Fruit fly (Drosophila melanogaster) whole organism, pupa: ENCODE measurements around the gene CG42544.

Source experiments
- CG10348 ChIP-seq: fragments of 200-800 bp; sonication (Bioruptor generic); IDR thresholded peaks from 2 replicates; pipeline ENCODE4 v1.3.6; 2022; ENCODE audit warnings: missing biosample characterization, missing genetic modification characterization
- CG12605 ChIP-seq: fragments of 200-800 bp; sonication (Bioruptor generic); IDR thresholded peaks from 2 replicates; pipeline ENCODE4 v1.3.6; 2022; ENCODE audit warnings: missing biosample characterization, missing genetic modification characterization
- CG13204 ChIP-seq: fragments of 200-800 bp; sonication (Bioruptor generic); optimal IDR thresholded peaks from 2 replicates; lab custom pipeline; 2018; ENCODE audit warnings: missing biosample characterization, mild to moderate bottlenecking, missing genetic modification characterization, moderate library complexity
- CG14655 ChIP-seq: fragments of 200-800 bp; sonication (Bioruptor generic); optimal IDR thresholded peaks from 3 replicates; lab custom pipeline; 2017; ENCODE audit warnings: mild to moderate bottlenecking, missing biosample characterization, missing genetic modification reagents, missing genetic modification characterization
- CG15710 ChIP-seq: fragments of 200-800 bp; sonication (Bioruptor generic); optimal IDR thresholded peaks from 2 replicates; lab custom pipeline; 2018; ENCODE audit warnings: missing biosample characterization, mild to moderate bottlenecking, missing genetic modification characterization, moderate library complexity
- CG17806 ChIP-seq: fragments of 200-800 bp; sonication (Bioruptor generic); optimal IDR thresholded peaks from 2 replicates; lab custom pipeline; 2018; ENCODE audit warnings: missing biosample characterization, mild to moderate bottlenecking, missing genetic modification characterization, moderate library complexity
- CG32121 ChIP-seq: fragments of 200-800 bp; sonication (Bioruptor generic); IDR thresholded peaks from 2 replicates; pipeline ENCODE4 v1.3.6; 2022; ENCODE audit warnings: missing biosample characterization, missing genetic modification characterization
- CG34367 ChIP-seq: fragments of 200-800 bp; sonication (Bioruptor generic); optimal IDR thresholded peaks from 2 replicates; lab custom pipeline; 2018; ENCODE audit warnings: missing biosample characterization, mild to moderate bottlenecking, missing genetic modification characterization
- CG4496 ChIP-seq: fragments of 200-800 bp; sonication (Bioruptor generic); IDR thresholded peaks from 3 replicates; pipeline ENCODE4 v1.3.6; 2022; ENCODE audit warnings: missing biosample characterization, missing genetic modification characterization
- CG8159 ChIP-seq: fragments of 200-800 bp; sonication (Bioruptor generic); optimal IDR thresholded peaks from 3 replicates; lab custom pipeline; 2018; ENCODE audit warnings: missing biosample characterization, mild to moderate bottlenecking, missing genetic modification characterization, moderate library complexity
- CG8301 ChIP-seq: fragments of 200-800 bp; sonication (Bioruptor generic); optimal IDR thresholded peaks from 2 replicates; lab custom pipeline; 2018; ENCODE audit warnings: missing biosample characterization, mild to moderate bottlenecking, missing genetic modification characterization
- CG9948 ChIP-seq: fragments of 200-800 bp; sonication (Bioruptor generic); optimal IDR thresholded peaks from 2 replicates; lab custom pipeline; 2018; ENCODE audit warnings: missing biosample characterization, mild to moderate bottlenecking, missing genetic modification characterization, moderate library complexity
- D1 ChIP-seq: fragments of 200-800 bp; sonication (Bioruptor generic); optimal IDR thresholded peaks from 2 replicates; lab custom pipeline; 2018; ENCODE audit warnings: missing biosample characterization, mild to moderate bottlenecking, missing genetic modification characterization, moderate library complexity
- EcR ChIP-seq: fragments of 200-800 bp; sonication (Bioruptor generic); optimal IDR thresholded peaks from 3 replicates; lab custom pipeline; 2019; ENCODE audit warnings: missing biosample characterization, missing genetic modification characterization, mild to moderate bottlenecking, moderate library complexity, missing genetic modification reagents
- Ets98B ChIP-seq: fragments of 200-800 bp; sonication (Bioruptor generic); IDR thresholded peaks from 2 replicates; pipeline ENCODE4 v1.3.6; 2022; ENCODE audit warnings: missing biosample characterization, missing genetic modification characterization
- Pif1A ChIP-seq: fragments of 200-800 bp; sonication (Bioruptor generic); optimal IDR thresholded peaks from 3 replicates; lab custom pipeline; 2016; ENCODE audit warnings: missing biosample characterization, missing genetic modification characterization
- Pif1B ChIP-seq: fragments of 200-800 bp; sonication (Bioruptor generic); optimal IDR thresholded peaks from 3 replicates; lab custom pipeline; 2016; ENCODE audit warnings: missing biosample characterization, missing genetic modification characterization
- Snoo ChIP-seq: fragments of 200-800 bp; sonication (Bioruptor generic); optimal IDR thresholded peaks from 3 replicates; lab custom pipeline; 2017; ENCODE audit warnings: missing biosample characterization, mild to moderate bottlenecking, missing genetic modification characterization, inconsistent platforms
- fd96Ca ChIP-seq: fragments of 200-800 bp; sonication (Bioruptor generic); IDR thresholded peaks from 3 replicates; pipeline ENCODE4 v1.3.6; 2022; ENCODE audit warnings: missing biosample characterization, missing genetic modification characterization
- gl ChIP-seq: fragments of 200-800 bp; sonication (Bioruptor generic); optimal IDR thresholded peaks from 2 replicates; lab custom pipeline; 2018; ENCODE audit warnings: missing biosample characterization, mild to moderate bottlenecking, missing genetic modification characterization
- rn ChIP-seq: fragments of 200-800 bp; sonication (Bioruptor generic); IDR thresholded peaks from 2 replicates; pipeline ENCODE4 v1.3.6; 2022; ENCODE audit warnings: missing biosample characterization, missing genetic modification characterization

CG42544 gene

dm6 chr3R:7282244-7282890 lies 22.0 kb upstream of the CG42544 start:
- TF ChIP-seq CG9948 (no peak), Snoo (no peak), CG13204 (GFP tag; lab: Kevin White, UChicago) (peak; percentile 26), EcR (GFP tag; lab: Kevin White, UChicago) (no peak), Pif1A (GFP tag; lab: Kevin White, UChicago) (no peak), CG14655 (GFP tag; lab: Kevin White, UChicago) (peak; percentile 22), gl (tag; lab: Kevin White, UChicago) (no peak), fd96Ca (GFP tag; lab: Robert Waterston, UW) (0 out of 3 replicates have a peak, but pooled peaks have one; percentile 20), Pif1B (no peak), CG34367 (no peak), CG10348 (GFP tag; lab: Robert Waterston, UW) (no peak), CG32121 (no peak), Ets98B (GFP tag; lab: Robert Waterston, UW) (no peak), CG15710 (tag; lab: Kevin White, UChicago) (no peak), D1 (tag; lab: Kevin White, UChicago) (no peak), CG8159 (tag; lab: Kevin White, UChicago) (peak; percentile 1), CG12605 (GFP tag; lab: Robert Waterston, UW) (peak; percentile 28; the same call in 1 of the 2 replicates), CG4496 (GFP tag; lab: Robert Waterston, UW) (peak; percentile 53; the same call in 1 of the 3 replicates), CG17806 (tag; lab: Kevin White, UChicago) (no peak), rn (no peak; the same call in 1 of the 2 replicates)
- TF ChIP-seq, all 21 proteins: peak for 6

dm6 chr3R:7285662-7286061 lies 18.7 kb upstream of the CG42544 start, which contains the start of gene RacGAP84C:
Gene RacGAP84C, plus strand, starts transcription at chr3R:7285962.
- no peak for TF ChIP-seq Pif1B
- TF ChIP-seq gl (tag; lab: Kevin White, UChicago), result no peak
- TF ChIP-seq fd96Ca (GFP tag; lab: Robert Waterston, UW), result no peak
- no peak for TF ChIP-seq CG34367
- TF ChIP-seq CG32121, result no peak
- TF ChIP-seq CG9948, result no peak
- no peak for TF ChIP-seq CG10348 (GFP tag; lab: Robert Waterston, UW)
- TF ChIP-seq CG8301, result no peak
- TF ChIP-seq CG13204 (GFP tag; lab: Kevin White, UChicago), result no peak
- TF ChIP-seq CG8159 (tag; lab: Kevin White, UChicago), result no peak
- TF ChIP-seq Snoo, result no peak
- no peak for TF ChIP-seq CG4496 (GFP tag; lab: Robert Waterston, UW)
- TF ChIP-seq Pif1A (GFP tag; lab: Kevin White, UChicago), result no peak

- TF ChIP-seq CG4496 (GFP tag; lab: Robert Waterston, UW), result 0 out of 3 replicates have a peak, but pooled peaks have one; percentile 45
- TF ChIP-seq CG12605 (GFP tag; lab: Robert Waterston, UW), result peak; percentile 52; the same call in 1 of the 2 replicates
- no peak for TF ChIP-seq CG34367
Measured at dm6 chr3R:7306539-7307192, 2.3 kb downstream of the CG42544 start.

- TF ChIP-seq CG4496 (GFP tag; lab: Robert Waterston, UW), result peak; percentile 79
- no peak for TF ChIP-seq CG9948
- no peak for TF ChIP-seq CG10348 (GFP tag; lab: Robert Waterston, UW)
- no peak for TF ChIP-seq EcR (GFP tag; lab: Kevin White, UChicago)
- peak; percentile 11 for TF ChIP-seq CG15710 (tag; lab: Kevin White, UChicago)
- peak; percentile 49 for TF ChIP-seq gl (tag; lab: Kevin White, UChicago)
- TF ChIP-seq CG13204 (GFP tag; lab: Kevin White, UChicago), result peak; percentile 19
- peak; percentile 36 for TF ChIP-seq Ets98B (GFP tag; lab: Robert Waterston, UW)
- no peak for TF ChIP-seq CG14655 (GFP tag; lab: Kevin White, UChicago)
- TF ChIP-seq CG12605 (GFP tag; lab: Robert Waterston, UW), result peak; percentile 50; the same call in 1 of the 2 replicates
- no peak for TF ChIP-seq Pif1B
- TF ChIP-seq Snoo, result peak; percentile 3
- no peak for TF ChIP-seq Pif1A (GFP tag; lab: Kevin White, UChicago)
- no peak for TF ChIP-seq CG8301
- no peak for TF ChIP-seq CG8159 (tag; lab: Kevin White, UChicago)
- TF ChIP-seq rn, result peak; percentile 59
- TF ChIP-seq CG32121, result peak; percentile 31; the same call in 1 of the 2 replicates
- no peak for TF ChIP-seq CG17806 (tag; lab: Kevin White, UChicago)
- TF ChIP-seq fd96Ca (GFP tag; lab: Robert Waterston, UW), result peak; percentile 78
- TF ChIP-seq CG34367, result no peak
- no peak for TF ChIP-seq D1 (tag; lab: Kevin White, UChicago)
Measured at dm6 chr3R:7309579-7310037, 5.2 kb downstream of the CG42544 start, which contains the start of gene rn. Gene rn, minus strand, starts transcription at chr3R:7309629.

- no peak for TF ChIP-seq CG8159 (tag; lab: Kevin White, UChicago)
- TF ChIP-seq Ets98B (GFP tag; lab: Robert Waterston, UW), result peak; percentile 47; the same call in 1 of the 2 replicates
- TF ChIP-seq rn, result peak; percentile 69; the same call in 1 of the 2 replicates
- peak; percentile 58 for TF ChIP-seq Pif1A (GFP tag; lab: Kevin White, UChicago)
- peak; percentile 34; the same call in 1 of the 2 replicates for TF ChIP-seq CG32121
- TF ChIP-seq EcR (GFP tag; lab: Kevin White, UChicago), result no peak
- TF ChIP-seq fd96Ca (GFP tag; lab: Robert Waterston, UW), result no peak
- TF ChIP-seq CG34367, result peak; percentile 12
- TF ChIP-seq CG8301, result no peak
- no peak for TF ChIP-seq CG10348 (GFP tag; lab: Robert Waterston, UW)
- TF ChIP-seq gl (tag; lab: Kevin White, UChicago), result no peak
- TF ChIP-seq Pif1B, result peak; percentile 27
- TF ChIP-seq CG17806 (tag; lab: Kevin White, UChicago), result no peak
- TF ChIP-seq Snoo, result no peak
- TF ChIP-seq CG4496 (GFP tag; lab: Robert Waterston, UW), result peak; percentile 59; the same call in 2 of the 3 replicates
Measured at dm6 chr3R:7310576-7310975, 6.2 kb downstream of the CG42544 start.
